Fruit fly (Drosophila melanogaster) whole organism, embryonic: ENCODE measurements around the gene CG15046.

Source experiments
- Atf3 ChIP-seq: fragments of 200-800 bp; sonication (Bioruptor generic); optimal IDR thresholded peaks from 3 replicates; lab custom pipeline; 2016; ENCODE audit warnings: missing biosample characterization, missing genetic modification characterization
- Blimp-1 ChIP-seq: fragments of 200-800 bp; sonication (Bioruptor generic); optimal IDR thresholded peaks from 3 replicates; lab custom pipeline; 2018; ENCODE audit warnings: missing biosample characterization, missing genetic modification characterization, mild to moderate bottlenecking, moderate library complexity, missing genetic modification reagents
- BtbVII ChIP-seq: fragments of 200-800 bp; sonication (Bioruptor generic); optimal IDR thresholded peaks from 3 replicates; lab custom pipeline; 2017; ENCODE audit warnings: missing biosample characterization, mild to moderate bottlenecking, missing genetic modification characterization
- CG10979 ChIP-seq: fragments of 200-800 bp; sonication (Bioruptor generic); optimal IDR thresholded peaks from 2 replicates; lab custom pipeline; 2018; ENCODE audit warnings: missing biosample characterization, mild to moderate bottlenecking, missing genetic modification characterization, moderate library complexity
- CG11696 ChIP-seq: fragments of 200-800 bp; sonication (Bioruptor generic); IDR thresholded peaks from 2 replicates; pipeline ENCODE4 v1.3.6; 2022; ENCODE audit warnings: missing biosample characterization, missing genetic modification characterization
- CG12299 ChIP-seq: fragments of 200-800 bp; sonication (Bioruptor generic); optimal IDR thresholded peaks from 2 replicates; lab custom pipeline; 2018; ENCODE audit warnings: missing biosample characterization, mild to moderate bottlenecking, missing genetic modification characterization
- CG12391 ChIP-seq: fragments of 200-800 bp; sonication (Bioruptor generic); optimal IDR thresholded peaks from 3 replicates; lab custom pipeline; 2018; ENCODE audit warnings: missing biosample characterization, mild to moderate bottlenecking, missing genetic modification characterization, moderate library complexity
- CG13287 ChIP-seq: fragments of 200-800 bp; sonication (Bioruptor generic); IDR thresholded peaks from 2 replicates; pipeline ENCODE4 v1.3.6; 2022; ENCODE audit warnings: missing biosample characterization, missing genetic modification characterization; ENCODE audit not compliant: partially characterized antibody
- CG13894 ChIP-seq: fragments of 200-800 bp; sonication (Bioruptor generic); optimal IDR thresholded peaks from 3 replicates; lab custom pipeline; 2018; ENCODE audit warnings: missing biosample characterization, mild to moderate bottlenecking, missing genetic modification characterization, moderate library complexity
- CG16779 ChIP-seq: fragments of 200-800 bp; sonication (Bioruptor generic); IDR thresholded peaks from 2 replicates; pipeline ENCODE4 v1.3.6; 2022; ENCODE audit warnings: missing biosample characterization, missing genetic modification characterization
- CG17568 ChIP-seq: fragments of 200-800 bp; sonication (Bioruptor generic); optimal IDR thresholded peaks from 2 replicates; lab custom pipeline; 2018; ENCODE audit warnings: missing biosample characterization, mild to moderate bottlenecking, missing genetic modification characterization, moderate library complexity
- CG2129 ChIP-seq: fragments of 200-800 bp; sonication (Bioruptor generic); IDR thresholded peaks from 2 replicates; pipeline ENCODE4 v1.3.6; 2022; ENCODE audit warnings: missing biosample characterization, missing genetic modification characterization; ENCODE audit not compliant: partially characterized antibody
- CG33213 ChIP-seq: fragments of 200-800 bp; sonication (Bioruptor generic); optimal IDR thresholded peaks from 3 replicates; lab custom pipeline; 2016; ENCODE audit warnings: missing biosample characterization, missing genetic modification characterization
- CG4424 ChIP-seq: fragments of 200-800 bp; sonication (Bioruptor generic); optimal IDR thresholded peaks from 3 replicates; lab custom pipeline; 2016; ENCODE audit warnings: missing biosample characterization, missing genetic modification characterization
- CG4854 ChIP-seq: fragments of 200-800 bp; sonication (Bioruptor generic); optimal IDR thresholded peaks from 2 replicates; lab custom pipeline; 2016; ENCODE audit warnings: missing biosample characterization, missing genetic modification characterization, inconsistent platforms
- CG5180 ChIP-seq: fragments of 200-800 bp; sonication (Bioruptor generic); optimal IDR thresholded peaks from 3 replicates; lab custom pipeline; 2017; ENCODE audit warnings: missing biosample characterization, missing genetic modification characterization, mild to moderate bottlenecking, moderate library complexity, missing genetic modification reagents
- CG6689 ChIP-seq: fragments of 200-800 bp; sonication (Bioruptor generic); IDR thresholded peaks from 2 replicates; pipeline ENCODE4 v1.3.6; 2022; ENCODE audit warnings: missing biosample characterization, missing genetic modification characterization
- CG7372 ChIP-seq: fragments of 200-800 bp; sonication (Bioruptor generic); IDR thresholded peaks from 2 replicates; pipeline ENCODE4 v1.3.6; 2022; ENCODE audit warnings: missing biosample characterization, missing genetic modification characterization
- CG7839 ChIP-seq: fragments of 200-800 bp; sonication (Bioruptor generic); optimal IDR thresholded peaks from 3 replicates; lab custom pipeline; 2018; ENCODE audit warnings: missing biosample characterization, mild to moderate bottlenecking, missing genetic modification characterization, moderate library complexity
- CG8290 ChIP-seq, 3 experiments: fragments of 200-800 bp; sonication (Bioruptor generic); optimal IDR thresholded peaks; 2 replicates each; lab custom pipeline; 2016 to 2019; ENCODE audit warnings: missing biosample characterization in 3 of 3, missing genetic modification characterization in 3 of 3, mild to moderate bottlenecking in 2 of 3, moderate library complexity in 1 of 3
- CG9727 ChIP-seq: fragments of 200-800 bp; sonication (Bioruptor generic); optimal IDR thresholded peaks from 3 replicates; lab custom pipeline; 2017; ENCODE audit warnings: missing biosample characterization, mild to moderate bottlenecking, missing genetic modification characterization
- Camta ChIP-seq: fragments of 200-800 bp; sonication (Bioruptor generic); optimal IDR thresholded peaks from 2 replicates; lab custom pipeline; 2016; ENCODE audit warnings: missing biosample characterization, missing genetic modification characterization
- Chrac-16 ChIP-seq: fragments of 200-800 bp; sonication (Bioruptor generic); optimal IDR thresholded peaks from 3 replicates; lab custom pipeline; 2016; ENCODE audit warnings: missing biosample characterization, missing genetic modification characterization
- CkIIα-i1 ChIP-seq: fragments of 200-800 bp; sonication (Bioruptor generic); IDR thresholded peaks from 2 replicates; pipeline ENCODE4 v1.3.6; 2022; ENCODE audit warnings: missing biosample characterization, missing genetic modification characterization
- Elba2 ChIP-seq: fragments of 200-800 bp; sonication (Bioruptor generic); optimal IDR thresholded peaks from 3 replicates; lab custom pipeline; 2016; ENCODE audit warnings: missing biosample characterization, missing genetic modification characterization
- HLH54F ChIP-seq: fragments of 200-800 bp; sonication (Bioruptor generic); optimal IDR thresholded peaks from 3 replicates; lab custom pipeline; 2016; ENCODE audit warnings: missing biosample characterization, missing genetic modification characterization
- HLHmδ ChIP-seq: fragments of 200-800 bp; sonication (Bioruptor generic); optimal IDR thresholded peaks from 2 replicates; lab custom pipeline; 2018; ENCODE audit warnings: missing biosample characterization, mild to moderate bottlenecking, missing genetic modification characterization, moderate library complexity
- Hr51 ChIP-seq, 2 experiments: fragments of 200-800 bp; sonication (Bioruptor generic); optimal IDR thresholded peaks; 2 replicates in 1 of 2; 3 replicates in 1 of 2; lab custom pipeline; 2016 to 2018; ENCODE audit warnings: missing biosample characterization in 2 of 2, missing genetic modification characterization in 2 of 2, mild to moderate bottlenecking in 1 of 2, moderate library complexity in 1 of 2
- Max ChIP-seq: fragments of 200-800 bp; sonication (Bioruptor generic); optimal IDR thresholded peaks from 2 replicates; lab custom pipeline; 2016; ENCODE audit warnings: missing biosample characterization, mild to moderate bottlenecking, missing genetic modification characterization
- NK7.1 ChIP-seq: fragments of 200-800 bp; sonication (Bioruptor generic); optimal IDR thresholded peaks from 3 replicates; lab custom pipeline; 2016; ENCODE audit warnings: missing biosample characterization, missing genetic modification characterization
- Nf-YC ChIP-seq: fragments of 200-800 bp; optimal IDR thresholded peaks from 3 replicates; lab custom pipeline; 2019; ENCODE audit warnings: missing biosample characterization, mild to moderate bottlenecking, missing genetic modification characterization, moderate library complexity
- PHDP ChIP-seq: fragments of 200-800 bp; sonication (Bioruptor generic); optimal IDR thresholded peaks from 3 replicates; lab custom pipeline; 2018; ENCODE audit warnings: missing biosample characterization, mild to moderate bottlenecking, missing genetic modification characterization, moderate library complexity
- Rfx ChIP-seq: fragments of 200-800 bp; sonication (Bioruptor generic); IDR thresholded peaks from 2 replicates; pipeline ENCODE4 v1.3.6; 2022; ENCODE audit warnings: missing biosample characterization, missing genetic modification characterization
- bcd ChIP-seq: fragments of 200-800 bp; sonication (Bioruptor generic); optimal IDR thresholded peaks from 2 replicates; lab custom pipeline; 2017; ENCODE audit warnings: missing biosample characterization, mild to moderate bottlenecking, missing genetic modification characterization
- bigmax ChIP-seq: fragments of 200-800 bp; sonication (Bioruptor generic); optimal IDR thresholded peaks from 2 replicates; lab custom pipeline; 2018; ENCODE audit warnings: missing biosample characterization, mild to moderate bottlenecking, missing genetic modification characterization
- br ChIP-seq: fragments of >200 bp; optimal IDR thresholded peaks from 2 replicates; lab custom pipeline; 2017
- croc ChIP-seq: fragments of 200-800 bp; sonication (Bioruptor generic); conservative IDR thresholded peaks from 3 replicates; pipeline ENCODE4 v1.3.6; 2022; ENCODE audit warnings: missing biosample characterization, missing genetic modification characterization
- esg ChIP-seq: fragments of 200-800 bp; sonication (Bioruptor generic); conservative IDR thresholded peaks from 2 replicates; pipeline ENCODE4 v1.3.6; 2022; ENCODE audit warnings: missing biosample characterization, missing genetic modification characterization
- eyg ChIP-seq: fragments of 200-800 bp; sonication (Bioruptor generic); optimal IDR thresholded peaks from 3 replicates; lab custom pipeline; 2016; ENCODE audit warnings: missing biosample characterization, missing genetic modification characterization
- gsb ChIP-seq: fragments of 200-800 bp; sonication (Bioruptor generic); IDR thresholded peaks from 2 replicates; pipeline ENCODE4 v1.3.6; 2022; ENCODE audit warnings: missing biosample characterization, missing genetic modification characterization
- her ChIP-seq: fragments of 200-800 bp; sonication (Bioruptor generic); optimal IDR thresholded peaks from 2 replicates; lab custom pipeline; 2016; ENCODE audit warnings: missing biosample characterization, missing genetic modification characterization
- lilli ChIP-seq: fragments of 200-800 bp; sonication (Bioruptor generic); optimal IDR thresholded peaks from 3 replicates; lab custom pipeline; 2016; ENCODE audit warnings: missing biosample characterization, missing genetic modification characterization
- mld ChIP-seq: fragments of 200-800 bp; sonication (Bioruptor generic); IDR thresholded peaks from 3 replicates; pipeline ENCODE4 v1.3.6; 2022; ENCODE audit warnings: missing biosample characterization, missing genetic modification characterization; ENCODE audit not compliant: partially characterized antibody
- odd ChIP-seq: fragments of 200-800 bp; sonication (Bioruptor generic); optimal IDR thresholded peaks from 2 replicates; lab custom pipeline; 2017; ENCODE audit warnings: missing biosample characterization, mild to moderate bottlenecking, missing genetic modification characterization
- pum ChIP-seq: fragments of 200-800 bp; sonication (Bioruptor generic); optimal IDR thresholded peaks from 2 replicates; lab custom pipeline; 2016; ENCODE audit warnings: missing biosample characterization, missing genetic modification characterization
- pzg ChIP-seq: fragments of 200-800 bp; sonication (Bioruptor generic); optimal IDR thresholded peaks from 3 replicates; lab custom pipeline; 2018; ENCODE audit warnings: missing biosample characterization, mild to moderate bottlenecking, missing genetic modification characterization, moderate library complexity
- ro ChIP-seq: fragments of 200-800 bp; sonication (Bioruptor generic); IDR thresholded peaks from 2 replicates; pipeline ENCODE4 v1.3.6; 2022; ENCODE audit warnings: missing biosample characterization, missing genetic modification characterization
- sisA ChIP-seq: fragments of 200-800 bp; sonication (Bioruptor generic); IDR thresholded peaks from 2 replicates; pipeline ENCODE4 v1.3.6; 2022; ENCODE audit warnings: missing biosample characterization, missing genetic modification characterization
- unc-4 ChIP-seq: fragments of 200-800 bp; sonication (Bioruptor generic); IDR thresholded peaks from 2 replicates; pipeline ENCODE4 v1.3.6; 2022; ENCODE audit warnings: missing biosample characterization, missing genetic modification characterization; ENCODE audit not compliant: partially characterized antibody

Gene CG15046

dm6 chrX:18523146-18523812 is 33.9 kb upstream of the CG15046 start (continued):
- TF ChIP-seq Elba2 (no peak), croc (no peak), CG4424 (GFP tag; lab: Kevin White, UChicago) (no peak), HLHmδ (GFP tag; lab: Kevin White, UChicago) (no peak), Camta (GFP tag; lab: Kevin White, UChicago) (no peak), bcd (GFP tag; lab: Kevin White, UChicago) (no peak), CG7372 (no peak), CG12299 (tag; lab: Kevin White, UChicago) (no peak), CG13287 (no peak), CG8290 (GFP tag; optimal IDR thresholded peaks at IDR 0.05; lab: Kevin White, UChicago) (no peak), CG8290 (tag; optimal IDR thresholded peaks at IDR 0.05; lab: Kevin White, UChicago) (no peak), mld (GFP tag; lab: Robert Waterston, UW) (no peak), pzg (GFP tag; lab: Kevin White, UChicago) (no peak), odd (no peak), CG13894 (tag; lab: Kevin White, UChicago) (no peak), bigmax (GFP tag; lab: Kevin White, UChicago) (no peak), CG10979 (peak; percentile 5), PHDP (no peak), CG9727 (peak; percentile 53), her (no peak), lilli (GFP tag; lab: Kevin White, UChicago) (no peak), NK7.1 (no peak), esg (GFP tag; lab: Robert Waterston, UW) (no peak), Atf3 (GFP tag; lab: Kevin White, UChicago) (no peak), CG16779 (GFP tag; lab: Robert Waterston, UW) (no peak), Chrac-16 (GFP tag; lab: Kevin White, UChicago) (no peak), Blimp-1 (GFP tag; lab: Kevin White, UChicago) (no peak), Nf-YC (tag; lab: Kevin White, UChicago) (no peak), eyg (no peak), unc-4 (GFP tag; lab: Robert Waterston, UW) (no peak), Hr51 (GFP tag; optimal IDR thresholded peaks at IDR 0.05; lab: Kevin White, UChicago) (peak in 1 of 2 experiments; percentile 23), CG2129 (GFP tag; lab: Robert Waterston, UW) (no peak), Rfx (GFP tag; lab: Robert Waterston, UW) (no peak), CG6689 (GFP tag; lab: Robert Waterston, UW) (no peak), CG7839 (tag; lab: Kevin White, UChicago) (peak; percentile 39), CkIIα-i1 (no peak), CG11696 (GFP tag; lab: Robert Waterston, UW) (no peak), CG17568 (GFP tag; lab: Kevin White, UChicago) (no peak), Max (GFP tag; lab: Kevin White, UChicago) (no peak), HLH54F (GFP tag; lab: Kevin White, UChicago) (no peak), gsb (no peak), sisA (GFP tag; lab: Robert Waterston, UW) (no peak), CG4854 (GFP tag; lab: Kevin White, UChicago) (no peak), br (lab: Kevin White, UChicago) (no peak), CG33213 (GFP tag; lab: Kevin White, UChicago) (no peak), CG12391 (tag; lab: Kevin White, UChicago) (peak; percentile 32), pum (GFP tag; lab: Kevin White, UChicago) (no peak), BtbVII (no peak), CG5180 (no peak), ro (GFP tag; lab: Robert Waterston, UW) (no peak)
